Worm (Caenorhabditis elegans): ENCODE data around the gene ZK185.2.

DNA sequence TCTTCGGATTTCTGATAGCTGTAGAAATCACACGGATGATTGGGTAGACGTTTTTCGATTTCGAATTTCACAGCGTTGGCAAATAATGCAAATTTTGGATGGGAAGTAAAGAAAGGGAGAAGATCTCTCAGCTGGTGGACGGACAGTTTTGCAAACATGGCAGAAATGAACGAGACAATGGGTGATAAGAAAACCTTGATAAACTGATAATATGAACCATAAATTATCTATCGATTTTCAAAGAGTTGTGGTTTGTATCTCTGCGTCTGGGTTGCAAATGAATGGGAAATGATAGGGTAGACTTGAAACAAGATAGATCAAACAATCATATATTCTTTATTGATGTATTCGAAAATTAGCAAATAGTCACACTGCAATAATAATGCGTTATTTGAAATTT is 6.2 kb upstream of the ZK185.2 start, which contains the start of gene ZK185.3:
- TF ChIP-seq mep-1 (tag; optimal IDR thresholded peaks at IDR 0.05), result no peak
- no peak for TF ChIP-seq aha-1 (tag)
- TF ChIP-seq hmg-1.1 (GFP tag; IDR thresholded peaks at IDR 0.05), result no peak
- no peak for TF ChIP-seq mxl-2 (GFP tag; conservative IDR thresholded peaks at IDR 0.05)
- no peak for TF ChIP-seq ztf-11 (tag; optimal IDR thresholded peaks at IDR 0.05)
- no peak for TF ChIP-seq egl-27 (tag; optimal IDR thresholded peaks at IDR 0.05)
- TF ChIP-seq nhr-77 (tag; optimal IDR thresholded peaks at IDR 0.05), result no peak
- no peak for TF ChIP-seq nhr-76 (tag; optimal IDR thresholded peaks at IDR 0.05)
- no peak for TF ChIP-seq nhr-111 (GFP tag; optimal IDR thresholded peaks at IDR 0.05)
- no peak for TF ChIP-seq ceh-82 (tag; optimal IDR thresholded peaks at IDR 0.05)
- no peak for TF ChIP-seq snpc-4 (tag; optimal IDR thresholded peaks at IDR 0.05)
